Worm (Caenorhabditis elegans) whole organism, L4 larva: Measurements from ENCODE around the gene wago-4.

Source experiments
- ama-1 ChIP-seq: fragments of 150-350 bp; optimal IDR thresholded peaks from 2 replicates; lab custom pipeline; 2014; ENCODE audit warnings: inconsistent platforms, mixed read lengths
- egl-43 ChIP-seq: fragments of 200-800 bp; sonication (Bioruptor generic); IDR thresholded peaks from 2 replicates; pipeline ENCODE4 v1.3.6; 2022; ENCODE audit warnings: missing genetic modification reagents, missing genetic modification characterization, missing compliant biosample characterization
- gei-8 ChIP-seq: fragments of 200-800 bp; sonication (Bioruptor generic); optimal IDR thresholded peaks from 2 replicates; lab custom pipeline; 2018; ENCODE audit warnings: mild to moderate bottlenecking, missing genetic modification characterization, missing compliant biosample characterization
- hlh-30 ChIP-seq: sonication (generic microtip); optimal IDR thresholded peaks from 2 replicates; lab custom pipeline; 2017; ENCODE audit warnings: antibody characterized with exemption, mild to moderate bottlenecking, missing genetic modification characterization, missing compliant biosample characterization; ENCODE audit not compliant: insufficient read depth
- mep-1 ChIP-seq: fragments of 150-350 bp; sonication (generic microtip); optimal IDR thresholded peaks from 3 replicates; lab custom pipeline; 2014; ENCODE audit warnings: missing biosample characterization, missing genetic modification characterization
- nhr-76 ChIP-seq: fragments of 150-350 bp; optimal IDR thresholded peaks from 2 replicates; lab custom pipeline; 2014; ENCODE audit warnings: missing biosample characterization, missing genetic modification characterization
- tra-1 ChIP-seq: fragments of 200-800 bp; sonication (Bioruptor generic); IDR thresholded peaks from 2 replicates; pipeline ENCODE4 v1.3.6; 2022; ENCODE audit warnings: missing genetic modification reagents, missing genetic modification characterization, missing compliant biosample characterization
- ztf-11 ChIP-seq: fragments of 150-350 bp; optimal IDR thresholded peaks from 2 replicates; lab custom pipeline; 2014; ENCODE audit warnings: missing biosample characterization, missing genetic modification characterization

DNA sequence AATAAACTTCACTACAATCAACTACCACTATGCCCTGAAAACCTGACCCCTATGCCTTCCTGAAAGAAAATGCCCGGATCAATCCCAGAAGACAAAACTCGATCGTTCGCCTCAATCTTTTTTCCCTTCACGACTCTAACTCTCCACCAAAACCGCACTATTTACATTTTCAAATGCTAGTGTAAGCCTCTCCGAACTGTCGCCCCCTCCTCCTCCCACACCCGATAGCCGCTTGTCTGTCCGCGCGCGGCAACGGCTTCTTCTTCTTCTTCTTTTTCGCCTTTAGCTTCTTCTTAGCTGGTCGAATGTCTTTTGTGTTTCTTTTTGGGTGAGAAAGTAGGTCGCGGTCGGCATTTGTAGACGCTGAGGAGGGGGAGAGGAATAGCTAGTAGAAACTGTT is 40.9 kb downstream of the wago-4 start:
- TF ChIP-seq egl-43 (GFP tag; lab: Robert Waterston, UW) (no peak), ztf-11 (tag; lab: Kevin White, UChicago) (no peak), hlh-30 (tag; lab: Kevin White, UChicago) (no peak), nhr-76 (tag; lab: Kevin White, UChicago) (no peak), ama-1 (lab: Kevin White, UChicago) (no peak), tra-1 (GFP tag; lab: Robert Waterston, UW) (no peak), mep-1 (tag; lab: Kevin White, UChicago) (no peak), gei-8 (GFP tag; lab: Kevin White, UChicago) (no peak)
